Fruit fly (Drosophila melanogaster): ENCODE measurements around the gene bur.

DNA sequence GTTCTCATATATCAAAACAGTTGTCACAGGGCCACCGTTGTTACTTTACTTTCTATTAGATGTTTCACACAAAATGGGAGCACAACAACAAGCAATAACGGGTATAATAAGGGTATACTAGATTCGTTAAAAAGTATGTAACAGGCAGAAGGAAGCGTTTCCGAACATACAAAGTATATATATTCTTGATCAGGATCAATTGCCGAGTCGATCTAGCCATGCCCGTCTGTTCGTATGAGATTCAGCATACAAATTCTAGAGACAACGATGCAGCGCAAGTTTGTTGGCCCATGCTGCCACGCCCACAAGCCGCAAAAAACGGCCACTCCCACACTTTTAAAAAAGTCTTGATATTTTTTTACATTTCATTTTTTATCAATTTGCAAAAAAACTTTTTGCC is 20.8 kb upstream of the bur start, which contains the start of gene CG31624:
- no peak for TF ChIP-seq usp (GFP tag; optimal IDR thresholded peaks at IDR 0.05)
- TF ChIP-seq Dll (optimal IDR thresholded peaks at IDR 0.05), result no peak
- TF ChIP-seq psq (optimal IDR thresholded peaks at IDR 0.05), result no peak
- no peak for TF ChIP-seq pan (optimal IDR thresholded peaks at IDR 0.05)
- TF ChIP-seq EcR (GFP tag; optimal IDR thresholded peaks at IDR 0.05), result no peak

All from whole organism.